Worm (Caenorhabditis elegans) whole organism, early embryonic: ENCODE measurements around the gene hlh-30.

Experiments used
- ama-1 ChIP-seq: fragments of 150-350 bp; optimal IDR thresholded peaks from 2 replicates; lab custom pipeline; 2014
- flt-1 ChIP-seq: fragments of 200-800 bp; sonication (Bioruptor generic); IDR thresholded peaks from 2 replicates; pipeline ENCODE4 v1.3.6; 2022; ENCODE audit warnings: missing genetic modification characterization, missing compliant biosample characterization

ce11 chrIV:4021847-4022780 is 12.6 kb downstream of the hlh-30 start:
- no peak for TF ChIP-seq ama-1 (lab: Kevin White, UChicago)
- TF ChIP-seq flt-1: no peak
